Worm (Caenorhabditis elegans) whole organism, early embryonic: Measurements from ENCODE around the gene srx-29.

Experiments used
- aly-1 ChIP-seq: sonication (generic microtip); optimal IDR thresholded peaks from 2 replicates; lab custom pipeline; 2016; ENCODE audit warnings: missing genetic modification characterization, missing compliant biosample characterization
- ama-1 ChIP-seq: fragments of 150-350 bp; optimal IDR thresholded peaks from 2 replicates; lab custom pipeline; 2014
- ceh-36 ChIP-seq: sonication (generic microtip); optimal IDR thresholded peaks from 2 replicates; lab custom pipeline; 2016; ENCODE audit warnings: missing genetic modification characterization, inconsistent platforms, missing compliant biosample characterization
- ets-7 ChIP-seq: sonication (generic microtip); optimal IDR thresholded peaks from 2 replicates; lab custom pipeline; 2016; ENCODE audit warnings: missing genotype, missing genetic modification characterization, missing compliant biosample characterization
- flt-1 ChIP-seq: fragments of 200-800 bp; sonication (Bioruptor generic); IDR thresholded peaks from 2 replicates; pipeline ENCODE4 v1.3.6; 2022; ENCODE audit warnings: missing genetic modification characterization, missing compliant biosample characterization
- hmbx-1 ChIP-seq: sonication (generic microtip); optimal IDR thresholded peaks from 2 replicates; lab custom pipeline; 2016; ENCODE audit warnings: mild to moderate bottlenecking, missing genetic modification characterization, missing compliant biosample characterization
- hnd-1 ChIP-seq: sonication (generic microtip); optimal IDR thresholded peaks from 2 replicates; lab custom pipeline; 2016; ENCODE audit warnings: missing genetic modification characterization, missing compliant biosample characterization
- pes-1 ChIP-seq: fragments of 200-800 bp; sonication (Bioruptor generic); IDR thresholded peaks from 2 replicates; pipeline ENCODE4 v1.3.6; 2022; ENCODE audit warnings: missing genetic modification reagents, missing genetic modification characterization, missing compliant biosample characterization

ce11 chrV:15704745-15705144 is 6.7 kb upstream of the srx-29 start, which contains the start of gene twk-34:
- TF ChIP-seq ama-1 (no peak), aly-1 (tag; lab: Kevin White, UChicago) (no peak), ets-7 (tag; lab: Kevin White, UChicago) (no peak), hmbx-1 (tag; lab: Kevin White, UChicago) (no peak), flt-1 (GFP tag; lab: Robert Waterston, UW) (no peak), pes-1 (no peak), hnd-1 (tag; lab: Kevin White, UChicago) (no peak), ceh-36 (tag; lab: Kevin White, UChicago) (no peak)
